Worm (Caenorhabditis elegans) whole organism, young adult: ENCODE results near the gene prx-5.

Experiments
- B0035.1 ChIP-seq: sonication (generic microtip); optimal IDR thresholded peaks from 2 replicates; lab custom pipeline; 2016; ENCODE audit warnings: missing genetic modification characterization, mild to moderate bottlenecking, missing compliant biosample characterization, missing genotype, missing genetic modification reagents
- B0261.1 ChIP-seq: sonication (generic microtip); optimal IDR thresholded peaks from 2 replicates; lab custom pipeline; 2016; ENCODE audit warnings: mild to moderate bottlenecking, missing genetic modification characterization, moderate library complexity, missing compliant biosample characterization
- B0336.3 ChIP-seq: fragments of 200-800 bp; sonication (Bioruptor generic); IDR thresholded peaks from 2 replicates; pipeline ENCODE4 v1.3.6; 2022; ENCODE audit warnings: missing genetic modification characterization, missing compliant biosample characterization
- F37B4.10 ChIP-seq: fragments of 200-800 bp; sonication (Bioruptor generic); IDR thresholded peaks from 2 replicates; pipeline ENCODE4 v1.3.6; 2022; ENCODE audit warnings: missing genetic modification characterization, missing compliant biosample characterization
- F57A8.1 ChIP-seq: fragments of 200-800 bp; sonication (Bioruptor generic); optimal IDR thresholded peaks from 2 replicates; lab custom pipeline; 2018; ENCODE audit warnings: mild to moderate bottlenecking, missing genetic modification characterization, moderate library complexity, missing compliant biosample characterization
- F57C9.4 ChIP-seq: sonication (generic microtip); optimal IDR thresholded peaks from 2 replicates; lab custom pipeline; 2017; ENCODE audit warnings: mild to moderate bottlenecking, missing genetic modification characterization, missing compliant biosample characterization
- K12H6.12 ChIP-seq: fragments of 200-800 bp; sonication (Bioruptor generic); optimal IDR thresholded peaks from 2 replicates; lab custom pipeline; 2018; ENCODE audit warnings: mild to moderate bottlenecking, missing genetic modification characterization, missing compliant biosample characterization
- T07F8.4 ChIP-seq: sonication (generic microtip); optimal IDR thresholded peaks from 2 replicates; lab custom pipeline; 2016; ENCODE audit warnings: mild to moderate bottlenecking, missing genetic modification characterization, moderate library complexity, missing compliant biosample characterization
- T26A5.8 ChIP-seq: sonication (generic microtip); optimal IDR thresholded peaks from 2 replicates; lab custom pipeline; 2016; ENCODE audit warnings: missing genetic modification characterization, missing compliant biosample characterization
- ZK185.1 ChIP-seq: sonication (generic microtip); optimal IDR thresholded peaks from 2 replicates; lab custom pipeline; 2016; ENCODE audit warnings: mild to moderate bottlenecking, missing genetic modification characterization, missing compliant biosample characterization; ENCODE audit not compliant: poor library complexity, severe bottlenecking
- akir-1 ChIP-seq: fragments of 200-800 bp; sonication (Bioruptor generic); optimal IDR thresholded peaks from 2 replicates; lab custom pipeline; 2018; ENCODE audit warnings: mild to moderate bottlenecking, missing genetic modification characterization, moderate library complexity, missing compliant biosample characterization
- ama-1 ChIP-seq, 3 experiments: fragments of 150-350 bp in 1 of 3; sonication (generic microtip) in 2 of 3; optimal IDR thresholded peaks; 2 replicates each; lab custom pipeline; 2014 to 2018; ENCODE audit warnings: missing biosample characterization in 2 of 3, missing genetic modification characterization in 2 of 3, missing genetic modification reagents in 2 of 3
- athp-1 ChIP-seq: sonication (generic microtip); optimal IDR thresholded peaks from 2 replicates; lab custom pipeline; 2017; ENCODE audit warnings: mild to moderate bottlenecking, missing genetic modification characterization, missing compliant biosample characterization
- attf-5 ChIP-seq: fragments of 200-800 bp; sonication (Bioruptor generic); optimal IDR thresholded peaks from 2 replicates; lab custom pipeline; 2018; ENCODE audit warnings: mild to moderate bottlenecking, missing genetic modification characterization, missing compliant biosample characterization
- ceh-100 ChIP-seq: fragments of 200-800 bp; sonication (Bioruptor generic); IDR thresholded peaks from 2 replicates; pipeline ENCODE4 v1.3.6; 2022; ENCODE audit warnings: missing genetic modification reagents, missing genetic modification characterization, missing compliant biosample characterization
- chd-7 ChIP-seq: sonication (generic microtip); optimal IDR thresholded peaks from 2 replicates; lab custom pipeline; 2016; ENCODE audit warnings: mild to moderate bottlenecking, missing genetic modification characterization, moderate library complexity, missing compliant biosample characterization
- dpl-1 ChIP-seq: fragments of 150-350 bp; optimal IDR thresholded peaks from 2 replicates; lab custom pipeline; 2014; ENCODE audit warnings: missing biosample characterization, missing genetic modification reagents, missing genetic modification characterization
- efl-1 ChIP-seq: fragments of 150-350 bp; optimal IDR thresholded peaks from 2 replicates; lab custom pipeline; 2014; ENCODE audit warnings: missing biosample characterization, missing genetic modification reagents, missing genetic modification characterization
- egl-18 ChIP-seq: fragments of 200-800 bp; sonication (Bioruptor generic); IDR thresholded peaks from 2 replicates; pipeline ENCODE4 v1.3.6; 2022; ENCODE audit warnings: missing genetic modification reagents, missing genetic modification characterization, missing compliant biosample characterization
- egrh-3 ChIP-seq: fragments of 200-800 bp; sonication (Bioruptor generic); IDR thresholded peaks from 2 replicates; pipeline ENCODE4 v1.3.6; 2022; ENCODE audit warnings: missing genetic modification reagents, missing genetic modification characterization, missing compliant biosample characterization
- ets-4 ChIP-seq: fragments of 200-800 bp; sonication (Bioruptor generic); optimal IDR thresholded peaks from 2 replicates; lab custom pipeline; 2018; ENCODE audit warnings: mild to moderate bottlenecking, missing genetic modification characterization, missing compliant biosample characterization
- him-1 ChIP-seq: sonication (generic microtip); optimal IDR thresholded peaks from 2 replicates; lab custom pipeline; 2016; ENCODE audit warnings: missing genotype, missing genetic modification reagents, missing genetic modification characterization, missing compliant biosample characterization
- hsf-1 ChIP-seq: fragments of 200-800 bp; sonication (Bioruptor generic); IDR thresholded peaks from 2 replicates; pipeline ENCODE4 v1.3.6; 2022; ENCODE audit warnings: missing genetic modification reagents, missing genetic modification characterization, missing compliant biosample characterization
- lag-1 ChIP-seq: fragments of 200-800 bp; sonication (Bioruptor generic); IDR thresholded peaks from 2 replicates; pipeline ENCODE4 v1.3.6; 2022; ENCODE audit warnings: missing genetic modification reagents, missing genetic modification characterization, missing compliant biosample characterization
- let-526 ChIP-seq: fragments of 200-800 bp; sonication (Bioruptor generic); IDR thresholded peaks from 2 replicates; pipeline ENCODE4 v1.3.6; 2022; ENCODE audit warnings: missing genetic modification reagents, missing genetic modification characterization, missing compliant biosample characterization
- lin-35 ChIP-seq, 3 experiments: fragments of 150-350 bp in 2 of 3; sonication (generic microtip) in 1 of 3; optimal IDR thresholded peaks; 2 replicates each; lab custom pipeline; 2014 to 2018; ENCODE audit warnings: missing biosample characterization in 3 of 3, missing genetic modification characterization in 3 of 3, missing genetic modification reagents in 3 of 3
- lin-54 ChIP-seq: fragments of 200-800 bp; sonication (Bioruptor generic); optimal IDR thresholded peaks from 2 replicates; lab custom pipeline; 2018; ENCODE audit warnings: mild to moderate bottlenecking, missing genetic modification characterization, missing compliant biosample characterization
- lir-1 ChIP-seq: fragments of 200-800 bp; sonication (Bioruptor generic); conservative IDR thresholded peaks from 2 replicates; pipeline ENCODE4 v1.3.6; 2022; ENCODE audit warnings: missing genetic modification reagents, missing genetic modification characterization, missing compliant biosample characterization
- lsy-27 ChIP-seq: sonication (generic microtip); optimal IDR thresholded peaks from 2 replicates; lab custom pipeline; 2017; ENCODE audit warnings: missing genetic modification characterization, mild to moderate bottlenecking, missing compliant biosample characterization, antibody characterized with exemption, missing genotype, borderline replicate concordance; ENCODE audit not compliant: insufficient read depth
- madf-10 ChIP-seq: sonication (generic microtip); optimal IDR thresholded peaks from 2 replicates; lab custom pipeline; 2016; ENCODE audit warnings: mild to moderate bottlenecking, missing genetic modification characterization, missing compliant biosample characterization
- madf-3 ChIP-seq: fragments of 200-800 bp; sonication (Bioruptor generic); IDR thresholded peaks from 2 replicates; pipeline ENCODE4 v1.3.6; 2022; ENCODE audit warnings: missing genetic modification reagents, missing genetic modification characterization, missing compliant biosample characterization
- nhr-90 ChIP-seq: sonication (generic microtip); optimal IDR thresholded peaks from 2 replicates; lab custom pipeline; 2016; ENCODE audit warnings: missing genotype, mild to moderate bottlenecking, missing genetic modification characterization, missing compliant biosample characterization
- pbrm-1 ChIP-seq: fragments of 200-800 bp; sonication (Bioruptor generic); IDR thresholded peaks from 2 replicates; pipeline ENCODE4 v1.3.6; 2022; ENCODE audit warnings: missing genetic modification reagents, missing genetic modification characterization, missing compliant biosample characterization
- pha-4 ChIP-seq: fragments of 150-350 bp; sonication (generic microtip); optimal IDR thresholded peaks from 2 replicates; lab custom pipeline; 2014; ENCODE audit warnings: missing biosample characterization, missing genetic modification reagents, missing genetic modification characterization
- repo-1 ChIP-seq: sonication (generic microtip); optimal IDR thresholded peaks from 2 replicates; lab custom pipeline; 2017; ENCODE audit warnings: mild to moderate bottlenecking, missing genetic modification characterization, missing compliant biosample characterization
- snpc-1.1 ChIP-seq: sonication (generic microtip); optimal IDR thresholded peaks from 2 replicates; lab custom pipeline; 2017; ENCODE audit warnings: missing genetic modification characterization, mild to moderate bottlenecking, missing compliant biosample characterization, antibody characterized with exemption, moderate library complexity, missing genotype, missing genetic modification reagents; ENCODE audit not compliant: insufficient read depth
- snpc-3.4 ChIP-seq: sonication (generic microtip); optimal IDR thresholded peaks from 2 replicates; lab custom pipeline; 2017; ENCODE audit warnings: missing genetic modification characterization, mild to moderate bottlenecking, missing compliant biosample characterization, antibody characterized with exemption, moderate library complexity, missing genotype, missing genetic modification reagents
- sptf-2 ChIP-seq: fragments of 200-800 bp; sonication (Bioruptor generic); optimal IDR thresholded peaks from 2 replicates; lab custom pipeline; 2018; ENCODE audit warnings: mild to moderate bottlenecking, missing genetic modification characterization, missing compliant biosample characterization
- unc-130 ChIP-seq: sonication (generic microtip); optimal IDR thresholded peaks from 2 replicates; lab custom pipeline; 2016; ENCODE audit warnings: missing genetic modification reagents, missing genetic modification characterization, missing compliant biosample characterization
- unc-62 ChIP-seq: fragments of 150-350 bp; optimal IDR thresholded peaks from 2 replicates; lab custom pipeline; 2014; ENCODE audit warnings: missing biosample characterization, missing genetic modification reagents, missing genetic modification characterization
- zim-3 ChIP-seq: sonication (generic microtip); optimal IDR thresholded peaks from 2 replicates; lab custom pipeline; 2017; ENCODE audit warnings: mild to moderate bottlenecking, missing genetic modification characterization, moderate library complexity, missing compliant biosample characterization
- ztf-22 ChIP-seq: fragments of 200-800 bp; sonication (Bioruptor generic); optimal IDR thresholded peaks from 2 replicates; lab custom pipeline; 2018; ENCODE audit warnings: mild to moderate bottlenecking, missing genetic modification characterization, moderate library complexity, missing compliant biosample characterization
- ztf-25 ChIP-seq: fragments of 200-800 bp; sonication (Bioruptor generic); IDR thresholded peaks from 2 replicates; pipeline ENCODE4 v1.3.6; 2022; ENCODE audit warnings: missing genetic modification reagents, missing genetic modification characterization, missing compliant biosample characterization
- ztf-26 ChIP-seq: sonication (generic microtip); optimal IDR thresholded peaks from 2 replicates; lab custom pipeline; 2017; ENCODE audit warnings: missing genetic modification characterization, missing compliant biosample characterization
- ztf-6 ChIP-seq: fragments of 200-800 bp; sonication (Bioruptor generic); IDR thresholded peaks from 2 replicates; pipeline ENCODE4 v1.3.6; 2022; ENCODE audit warnings: missing genetic modification reagents, missing genetic modification characterization, missing compliant biosample characterization

The prx-5 gene

ce11 chrII:8745449-8746297 lies 41.0 kb downstream of the prx-5 start (continued):
- TF ChIP-seq akir-1 (GFP tag; lab: Kevin White, UChicago), result no peak
- TF ChIP-seq attf-5 (GFP tag; lab: Kevin White, UChicago), result no peak
- TF ChIP-seq lsy-27 (tag; lab: Kevin White, UChicago), result no peak
- TF ChIP-seq lag-1, result no peak
- no peak for TF ChIP-seq madf-10
- no peak for TF ChIP-seq B0035.1 (tag; lab: Kevin White, UChicago)
- peak; percentile 22 for TF ChIP-seq nhr-90 (tag; lab: Kevin White, UChicago)
- TF ChIP-seq repo-1 (tag; lab: Kevin White, UChicago), result peak; percentile 50
- TF ChIP-seq ZK185.1 (tag; lab: Kevin White, UChicago), result peak; percentile 26
- TF ChIP-seq snpc-1.1 (tag; lab: Kevin White, UChicago), result no peak
- TF ChIP-seq lir-1 (GFP tag; lab: Robert Waterston, UW), result no peak
- no peak for TF ChIP-seq sptf-2 (GFP tag; lab: Kevin White, UChicago)
- peak; percentile 12; the same call in 1 of the 2 replicates for TF ChIP-seq B0336.3 (GFP tag; lab: Robert Waterston, UW)
- no peak for TF ChIP-seq dpl-1 (GFP tag; lab: Kevin White, UChicago)
- no peak for TF ChIP-seq B0261.1 (tag; lab: Kevin White, UChicago)
- no peak for TF ChIP-seq pbrm-1
- TF ChIP-seq let-526 (GFP tag; lab: Robert Waterston, UW), result 0 out of 2 replicates have a peak, but pooled peaks have one; percentile 3
- peak; percentile 50 for TF ChIP-seq ama-1 (optimal IDR thresholded peaks at IDR 0.05; lab: Kevin White, UChicago)
- peak in 1 of 2 experiments; percentile 36 for TF ChIP-seq ama-1 (GFP tag; optimal IDR thresholded peaks at IDR 0.05; lab: Kevin White, UChicago)
- TF ChIP-seq ztf-6, result no peak
- no peak for TF ChIP-seq snpc-3.4
- TF ChIP-seq egrh-3, result no peak
- TF ChIP-seq egl-18 (GFP tag; lab: Robert Waterston, UW), result no peak
- TF ChIP-seq pha-4 (tag; lab: Kevin White, UChicago), result no peak
- TF ChIP-seq lin-54 (GFP tag; lab: Kevin White, UChicago), result no peak
- 0 out of 2 replicates have a peak, but pooled peaks have one; percentile 3 for TF ChIP-seq madf-3 (GFP tag; lab: Robert Waterston, UW)
- TF ChIP-seq lin-35 (GFP tag; optimal IDR thresholded peaks at IDR 0.05; lab: Kevin White, UChicago), result no peak
- TF ChIP-seq him-1 (tag; lab: Kevin White, UChicago), result no peak
- no peak for TF ChIP-seq chd-7 (tag; lab: Kevin White, UChicago)
- TF ChIP-seq T07F8.4, result no peak
- TF ChIP-seq hsf-1 (GFP tag; lab: Robert Waterston, UW), result no peak

- TF ChIP-seq unc-62, result no peak
- peak; percentile 56 for TF ChIP-seq ZK185.1 (tag; lab: Kevin White, UChicago)
- peak; percentile 45 for TF ChIP-seq T26A5.8
- TF ChIP-seq ama-1 (optimal IDR thresholded peaks at IDR 0.05; lab: Kevin White, UChicago), result peak; percentile 23
- TF ChIP-seq ama-1 (GFP tag; optimal IDR thresholded peaks at IDR 0.05; lab: Kevin White, UChicago), result no peak
- no peak for TF ChIP-seq ztf-22
- TF ChIP-seq F37B4.10, result 0 out of 2 replicates have a peak, but pooled peaks have one; percentile 48
- peak; percentile 23 for TF ChIP-seq athp-1 (tag; lab: Kevin White, UChicago)
- no peak for TF ChIP-seq egrh-3
- no peak for TF ChIP-seq unc-130 (GFP tag; lab: Kevin White, UChicago)
- TF ChIP-seq zim-3 (tag; lab: Kevin White, UChicago), result peak; percentile 77
- 0 out of 2 replicates have a peak, but pooled peaks have one; percentile 52 for TF ChIP-seq ztf-25 (GFP tag; lab: Robert Waterston, UW)
- peak; percentile 20 for TF ChIP-seq F57A8.1
- peak; percentile 29 for TF ChIP-seq F57C9.4
- peak; percentile 47 for TF ChIP-seq ztf-26 (tag; lab: Kevin White, UChicago)
- TF ChIP-seq madf-10, result no peak
- no peak for TF ChIP-seq ceh-100 (GFP tag; lab: Robert Waterston, UW)
- no peak for TF ChIP-seq efl-1 (GFP tag; lab: Kevin White, UChicago)
- TF ChIP-seq ets-4, result peak; percentile 70
- no peak for TF ChIP-seq K12H6.12 (tag; lab: Kevin White, UChicago)
These were observed 41.7 kb downstream of the prx-5 start for ce11 chrII:8746298-8746775.
